Worm (Caenorhabditis elegans) whole organism, dauer: ENCODE results near the gene F40H3.3.

Experiments used
- unc-62 ChIP-seq: sonication (generic microtip); optimal IDR thresholded peaks from 2 replicates; lab custom pipeline; 2017; ENCODE audit warnings: missing biosample characterization, missing genetic modification reagents, missing genetic modification characterization

The F40H3.3 gene

DNA sequence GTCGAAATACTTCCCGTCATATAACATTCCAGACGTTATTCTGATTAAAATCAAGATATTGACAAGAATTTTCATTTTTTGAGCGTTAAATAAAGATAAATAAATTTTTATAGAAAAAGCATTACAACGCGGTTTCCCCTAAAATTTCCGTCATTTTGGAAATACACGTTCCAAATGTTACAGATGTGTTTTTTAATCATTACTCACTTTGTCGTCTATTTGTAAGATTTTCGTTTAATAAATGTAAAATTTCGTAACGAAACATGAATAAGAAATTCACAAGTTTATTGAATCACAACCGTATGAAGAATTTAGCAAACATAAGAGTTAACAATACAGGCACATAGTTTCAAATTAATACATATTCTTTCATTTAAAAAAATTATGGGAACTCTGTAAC is 31.6 kb downstream of the F40H3.3 start, which contains the start of gene C30B5.17:
Gene C30B5.17, minus strand, starts transcription at position 101 of the 400 bp plus-strand sequence.
- no peak for TF ChIP-seq unc-62

DNA sequence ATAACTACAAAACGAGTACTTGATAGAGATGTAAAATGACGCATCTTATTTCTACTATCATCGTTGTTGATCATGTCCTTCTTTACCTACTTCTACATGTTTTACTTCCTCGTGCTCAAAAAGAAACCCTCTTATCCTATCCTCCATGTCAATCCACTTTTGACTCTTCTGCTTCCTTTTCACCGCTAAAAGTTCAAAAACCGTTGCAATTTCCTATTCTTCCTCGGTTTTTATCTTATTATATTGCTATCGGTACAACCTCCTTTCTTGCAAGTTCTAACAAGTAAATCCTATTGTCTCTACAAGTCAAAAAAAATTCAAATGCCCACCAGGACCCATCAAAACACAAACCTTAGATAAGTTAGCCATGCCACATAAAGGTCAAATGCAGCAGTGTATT is 35.9 kb downstream of the F40H3.3 start:
- no peak for TF ChIP-seq unc-62

- TF ChIP-seq unc-62: no peak
These were observed 36.8 kb downstream of the F40H3.3 start, which contains the start of gene daf-37 for ce11 chrII:6208116-6208515. daf-37 (minus strand) TSS chrII:6208216.

DNA sequence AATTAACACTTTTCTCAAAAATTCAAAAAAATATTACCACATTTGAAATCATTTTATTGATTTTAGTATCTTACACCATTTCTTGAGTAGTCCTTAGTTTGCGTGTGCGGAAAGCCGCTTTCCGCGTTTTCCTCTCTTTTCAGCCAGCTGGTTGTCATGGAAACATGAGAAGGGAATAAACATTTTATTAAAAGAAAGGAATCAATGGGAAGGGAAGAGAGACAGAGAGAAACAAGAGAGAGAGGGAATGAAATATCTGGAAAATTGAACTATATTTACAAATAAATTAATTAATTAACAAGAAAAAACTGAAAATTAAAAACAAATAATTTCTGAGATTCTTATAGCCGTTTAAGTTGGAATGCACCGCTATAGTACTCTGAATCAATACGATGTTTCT is 48.0 kb downstream of the F40H3.3 start, which contains the start of gene mks-2:
Gene mks-2, minus strand, starts transcription at position 101 of the 400 bp plus-strand sequence.
- no peak for TF ChIP-seq unc-62

DNA sequence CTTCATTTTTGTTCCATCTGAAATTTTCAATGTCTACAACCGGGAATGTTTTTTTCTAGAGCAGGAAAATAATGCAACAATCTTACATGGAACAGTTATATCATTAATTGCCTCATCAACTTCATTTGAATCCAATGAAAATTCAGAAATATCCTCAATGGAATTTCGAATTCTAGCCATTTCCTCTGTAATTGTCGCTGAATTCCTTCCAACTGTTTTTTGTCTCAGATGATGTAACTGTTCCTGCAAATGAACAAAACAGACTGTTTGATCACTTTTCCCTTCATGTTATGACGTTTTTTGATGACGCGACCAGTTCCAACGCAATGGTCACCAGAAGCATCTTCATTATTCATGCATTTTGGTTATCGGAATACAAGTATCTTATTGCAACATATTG is 50.2 kb downstream of the F40H3.3 start:
- no peak for TF ChIP-seq unc-62

DNA sequence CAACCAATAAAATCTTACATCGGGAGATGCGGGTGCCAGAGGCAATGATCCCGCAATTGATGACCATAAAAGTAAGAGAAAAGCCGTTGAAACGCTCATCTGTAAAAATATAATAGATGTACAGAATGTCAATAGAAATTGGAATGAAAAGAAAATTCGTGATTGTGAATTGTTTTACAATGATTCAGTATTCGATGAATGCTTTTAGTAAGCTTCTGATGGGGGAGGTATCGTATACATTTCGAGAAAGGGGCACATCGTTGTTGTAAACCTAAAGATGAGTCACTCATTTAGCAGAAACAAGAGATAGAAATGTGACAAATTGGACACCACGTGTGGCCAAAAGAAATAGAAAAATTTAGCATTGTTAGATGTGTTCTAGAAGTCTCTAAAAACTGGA is 51.3 kb downstream of the F40H3.3 start, which contains the start of gene C30B5.6:
Gene C30B5.6, minus strand, starts transcription at position 101 of the 400 bp plus-strand sequence.
- TF ChIP-seq unc-62: no peak
